Fruit fly (Drosophila melanogaster) whole organism, prepupa: ENCODE results near the gene CG12224.

Source experiments
- CG10631 ChIP-seq: fragments of 200-800 bp; sonication (Bioruptor generic); optimal IDR thresholded peaks from 2 replicates; lab custom pipeline; 2016; ENCODE audit warnings: missing biosample characterization, missing genetic modification characterization
- CG11902 ChIP-seq: fragments of 200-800 bp; sonication (Bioruptor generic); optimal IDR thresholded peaks from 3 replicates; lab custom pipeline; 2016; ENCODE audit warnings: missing biosample characterization, missing genetic modification characterization
- CG15336 ChIP-seq: fragments of 200-800 bp; sonication (Bioruptor generic); IDR thresholded peaks from 2 replicates; pipeline ENCODE4 v1.3.6; 2022; ENCODE audit warnings: missing biosample characterization, missing genetic modification characterization
- CG1621 ChIP-seq: fragments of 200-800 bp; sonication (Bioruptor generic); optimal IDR thresholded peaks from 3 replicates; lab custom pipeline; 2018; ENCODE audit warnings: missing biosample characterization, mild to moderate bottlenecking, missing genetic modification characterization
- CG16779 ChIP-seq: fragments of 200-800 bp; sonication (Bioruptor generic); optimal IDR thresholded peaks from 3 replicates; lab custom pipeline; 2017; ENCODE audit warnings: missing biosample characterization, mild to moderate bottlenecking, missing genetic modification characterization
- CG3032 ChIP-seq: fragments of 200-800 bp; optimal IDR thresholded peaks from 2 replicates; lab custom pipeline; 2019; ENCODE audit warnings: missing biosample characterization, mild to moderate bottlenecking, missing genetic modification characterization, moderate library complexity
- CG32006 ChIP-seq: fragments of 200-800 bp; sonication (Bioruptor generic); optimal IDR thresholded peaks from 3 replicates; lab custom pipeline; 2017; ENCODE audit warnings: missing biosample characterization, mild to moderate bottlenecking, missing genetic modification characterization
- CG34406 ChIP-seq: fragments of 200-800 bp; sonication (Bioruptor generic); optimal IDR thresholded peaks from 3 replicates; lab custom pipeline; 2016; ENCODE audit warnings: missing biosample characterization, missing genetic modification characterization
- CG3919 ChIP-seq: fragments of 200-800 bp; sonication (Bioruptor generic); optimal IDR thresholded peaks from 3 replicates; lab custom pipeline; 2016; ENCODE audit warnings: missing biosample characterization, missing genetic modification characterization
- CG4318 ChIP-seq: fragments of 200-800 bp; sonication (Bioruptor generic); optimal IDR thresholded peaks from 3 replicates; lab custom pipeline; 2017; ENCODE audit warnings: missing biosample characterization, mild to moderate bottlenecking, missing genetic modification characterization
- CG6163 ChIP-seq: fragments of 200-800 bp; sonication (Bioruptor generic); IDR thresholded peaks from 3 replicates; pipeline ENCODE4 v1.3.6; 2022; ENCODE audit warnings: missing biosample characterization, missing genetic modification characterization
- CG6276 ChIP-seq: fragments of 200-800 bp; sonication (Bioruptor generic); optimal IDR thresholded peaks from 2 replicates; lab custom pipeline; 2017; ENCODE audit warnings: missing biosample characterization, mild to moderate bottlenecking, missing genetic modification characterization
- CG6792 ChIP-seq: fragments of 200-800 bp; sonication (Bioruptor generic); optimal IDR thresholded peaks from 3 replicates; lab custom pipeline; 2016; ENCODE audit warnings: missing biosample characterization, missing genetic modification characterization
- CG6808 ChIP-seq: fragments of 200-800 bp; sonication (Bioruptor generic); optimal IDR thresholded peaks from 3 replicates; lab custom pipeline; 2017; ENCODE audit warnings: missing biosample characterization, missing genetic modification characterization, mild to moderate bottlenecking, moderate library complexity, missing genetic modification reagents
- CG8119 ChIP-seq: fragments of 200-800 bp; sonication (Bioruptor generic); IDR thresholded peaks from 3 replicates; pipeline ENCODE4 v1.3.6; 2022; ENCODE audit warnings: missing biosample characterization, missing genetic modification characterization
- CG8632 ChIP-seq: fragments of 200-800 bp; sonication (Bioruptor generic); optimal IDR thresholded peaks from 3 replicates; lab custom pipeline; 2016; ENCODE audit warnings: missing biosample characterization, missing genetic modification characterization
- CG9139 ChIP-seq: fragments of 200-800 bp; sonication (Bioruptor generic); optimal IDR thresholded peaks from 3 replicates; lab custom pipeline; 2017; ENCODE audit warnings: missing biosample characterization, mild to moderate bottlenecking, missing genetic modification characterization
- Eip75B ChIP-seq: fragments of 200-800 bp; sonication (Bioruptor generic); optimal IDR thresholded peaks from 3 replicates; lab custom pipeline; 2016; ENCODE audit warnings: missing biosample characterization, missing genetic modification characterization
- Eip78C ChIP-seq: fragments of 200-800 bp; sonication (Bioruptor generic); peaks from one replicate; lab custom pipeline; 2016; ENCODE audit warnings: missing biosample characterization, missing genetic modification characterization
- Eip93F ChIP-seq: fragments of 200-800 bp; sonication (Bioruptor generic); optimal IDR thresholded peaks from 2 replicates; lab custom pipeline; 2016; ENCODE audit warnings: missing biosample characterization, mild to moderate bottlenecking, missing genetic modification characterization
- Ets21C ChIP-seq: fragments of 200-800 bp; sonication (Bioruptor generic); optimal IDR thresholded peaks from 3 replicates; lab custom pipeline; 2016; ENCODE audit warnings: missing biosample characterization, missing genetic modification characterization
- Ets96B ChIP-seq: fragments of 200-800 bp; optimal IDR thresholded peaks from 2 replicates; lab custom pipeline; 2019; ENCODE audit warnings: missing biosample characterization, mild to moderate bottlenecking, missing genetic modification characterization, moderate library complexity
- Gug ChIP-seq: fragments of 200-800 bp; sonication (Bioruptor generic); IDR thresholded peaks from 2 replicates; pipeline ENCODE4 v1.3.6; 2022; ENCODE audit warnings: missing biosample characterization, missing genetic modification characterization
- Hr38 ChIP-seq: sonication (Bioruptor generic); optimal IDR thresholded peaks from 2 replicates; lab custom pipeline; 2016; ENCODE audit warnings: missing biosample characterization, missing genetic modification characterization
- Hr39 ChIP-seq: fragments of 200-800 bp; sonication (Bioruptor generic); optimal IDR thresholded peaks from 2 replicates; lab custom pipeline; 2016; ENCODE audit warnings: missing biosample characterization, missing genetic modification characterization
- Hr4 ChIP-seq: fragments of 200-800 bp; sonication (Bioruptor generic); optimal IDR thresholded peaks from 3 replicates; lab custom pipeline; 2016; ENCODE audit warnings: missing biosample characterization, missing genetic modification characterization
- Met ChIP-seq: fragments of 200-800 bp; sonication (Bioruptor generic); optimal IDR thresholded peaks from 3 replicates; lab custom pipeline; 2016; ENCODE audit warnings: missing biosample characterization, missing genetic modification characterization
- OdsH ChIP-seq: fragments of 200-800 bp; sonication (Bioruptor generic); optimal IDR thresholded peaks from 3 replicates; lab custom pipeline; 2016; ENCODE audit warnings: missing biosample characterization, missing genetic modification characterization
- Smox ChIP-seq: fragments of 200-800 bp; sonication (Bioruptor generic); optimal IDR thresholded peaks from 3 replicates; lab custom pipeline; 2016; ENCODE audit warnings: missing biosample characterization, missing genetic modification characterization
- Sox102F ChIP-seq: fragments of 200-800 bp; sonication (Bioruptor generic); optimal IDR thresholded peaks from 2 replicates; lab custom pipeline; 2016; ENCODE audit warnings: missing biosample characterization, mild to moderate bottlenecking, missing genetic modification characterization
- Sox14 ChIP-seq: fragments of 200-800 bp; sonication (Bioruptor generic); optimal IDR thresholded peaks from 3 replicates; lab custom pipeline; 2016; ENCODE audit warnings: missing biosample characterization, missing genetic modification characterization
- achi ChIP-seq: fragments of 200-800 bp; sonication (Bioruptor generic); optimal IDR thresholded peaks from 3 replicates; lab custom pipeline; 2016; ENCODE audit warnings: missing biosample characterization, missing genetic modification characterization
- acj6 ChIP-seq: fragments of 200-800 bp; sonication (Bioruptor generic); optimal IDR thresholded peaks from 3 replicates; lab custom pipeline; 2016; ENCODE audit warnings: missing biosample characterization, missing genetic modification characterization
- cyc ChIP-seq: fragments of 200-800 bp; sonication (Bioruptor generic); optimal IDR thresholded peaks from 3 replicates; lab custom pipeline; 2016; ENCODE audit warnings: missing biosample characterization, missing genetic modification characterization
- dac ChIP-seq: fragments of 200-800 bp; sonication (Bioruptor generic); optimal IDR thresholded peaks from 2 replicates; lab custom pipeline; 2017; ENCODE audit warnings: missing biosample characterization, mild to moderate bottlenecking, missing genetic modification characterization
- dsx ChIP-seq: fragments of 200-800 bp; optimal IDR thresholded peaks from 3 replicates; lab custom pipeline; 2019; ENCODE audit warnings: missing biosample characterization, mild to moderate bottlenecking, missing genetic modification characterization, moderate library complexity; ENCODE audit not compliant: poor library complexity, severe bottlenecking
- eg ChIP-seq: fragments of 200-800 bp; sonication (Bioruptor generic); IDR thresholded peaks from 3 replicates; pipeline ENCODE4 v1.3.6; 2022; ENCODE audit warnings: missing biosample characterization, missing genetic modification characterization
- esn ChIP-seq: fragments of 200-800 bp; sonication (Bioruptor generic); optimal IDR thresholded peaks from 2 replicates; lab custom pipeline; 2016; ENCODE audit warnings: missing biosample characterization, mild to moderate bottlenecking, missing genetic modification characterization, moderate library complexity
- fd85E ChIP-seq: fragments of 200-800 bp; sonication (Bioruptor generic); optimal IDR thresholded peaks from 3 replicates; lab custom pipeline; 2016; ENCODE audit warnings: missing biosample characterization, missing genetic modification characterization
- fkh ChIP-seq: fragments of 200-800 bp; sonication (Bioruptor generic); optimal IDR thresholded peaks from 3 replicates; lab custom pipeline; 2017; ENCODE audit warnings: missing biosample characterization, mild to moderate bottlenecking, missing genetic modification characterization, moderate library complexity
- pdm3 ChIP-seq: fragments of 200-800 bp; sonication (Bioruptor generic); optimal IDR thresholded peaks from 3 replicates; lab custom pipeline; 2016; ENCODE audit warnings: missing biosample characterization, missing genetic modification characterization
- salr ChIP-seq, 2 experiments: fragments of 200-800 bp; sonication (Bioruptor generic); optimal IDR thresholded peaks; 3 replicates each; lab custom pipeline; 2016 to 2018; ENCODE audit warnings: missing biosample characterization in 2 of 2, missing genetic modification characterization in 2 of 2, mild to moderate bottlenecking in 1 of 2
- svp ChIP-seq: fragments of 200-800 bp; sonication (Bioruptor generic); peaks from one replicate; lab custom pipeline; 2016; ENCODE audit warnings: missing biosample characterization, missing genetic modification characterization
- topi ChIP-seq: fragments of 200-800 bp; sonication (Bioruptor generic); optimal IDR thresholded peaks from 3 replicates; lab custom pipeline; 2016; ENCODE audit warnings: missing biosample characterization, missing genetic modification characterization
- vri ChIP-seq: fragments of 200-800 bp; sonication (Bioruptor generic); optimal IDR thresholded peaks from 3 replicates; lab custom pipeline; 2016; ENCODE audit warnings: missing biosample characterization, mild to moderate bottlenecking, missing genetic modification characterization

The CG12224 gene

dm6 chr3R:11979879-11980571 is 1.8 kb downstream of the CG12224 start, which contains the start of gene CG18547 (continued):
- TF ChIP-seq Smox (GFP tag; lab: Kevin White, UChicago) (peak; percentile 41), Ets96B (tag; lab: Kevin White, UChicago) (peak; percentile 59), CG11902 (GFP tag; lab: Kevin White, UChicago) (no peak), CG32006 (peak; percentile 25), CG3032 (tag; lab: Kevin White, UChicago) (peak; percentile 40), cyc (GFP tag; lab: Kevin White, UChicago) (peak; percentile 49), Eip75B (GFP tag; lab: Kevin White, UChicago) (peak; percentile 49), Sox102F (GFP tag; lab: Kevin White, UChicago) (peak; percentile 64), CG16779 (tag; lab: Kevin White, UChicago) (no peak), vri (GFP tag; lab: Kevin White, UChicago) (peak; percentile 14), CG8632 (peak; percentile 46), Eip93F (GFP tag; lab: Kevin White, UChicago) (no peak), fkh (GFP tag; lab: Kevin White, UChicago) (no peak), CG10631 (GFP tag; lab: Kevin White, UChicago) (peak; percentile 41), CG1621 (tag; lab: Kevin White, UChicago) (peak; percentile 59), Hr38 (GFP tag; lab: Kevin White, UChicago) (no peak), CG15336 (GFP tag; lab: Robert Waterston, UW) (0 out of 2 replicates have a peak, but pooled peaks have one; percentile 22), Gug (GFP tag; lab: Robert Waterston, UW) (0 out of 2 replicates have a peak, but pooled peaks have one; percentile 20), Ets21C (GFP tag; lab: Kevin White, UChicago) (peak; percentile 26), CG6792 (GFP tag; lab: Kevin White, UChicago) (peak; percentile 45), eg (GFP tag; lab: Robert Waterston, UW) (no peak), CG34406 (GFP tag; lab: Kevin White, UChicago) (peak; percentile 43), Hr39 (GFP tag; lab: Kevin White, UChicago) (peak; percentile 48), fd85E (GFP tag; lab: Kevin White, UChicago) (no peak), pdm3 (GFP tag; lab: Kevin White, UChicago) (peak; percentile 46), acj6 (peak; percentile 51), Sox14 (GFP tag; lab: Kevin White, UChicago) (peak; percentile 50), CG9139 (GFP tag; lab: Kevin White, UChicago) (no peak), Met (GFP tag; lab: Kevin White, UChicago) (peak; percentile 62), CG6276 (GFP tag; lab: Kevin White, UChicago) (no peak), svp (GFP tag; lab: Kevin White, UChicago) (peak; percentile 82), dac (no peak)

- TF ChIP-seq svp (GFP tag; lab: Kevin White, UChicago) (peak; percentile 92), CG32006 (no peak), Hr4 (no peak), CG8119 (GFP tag; lab: Robert Waterston, UW) (no peak), fkh (GFP tag; lab: Kevin White, UChicago) (no peak), vri (GFP tag; lab: Kevin White, UChicago) (peak; percentile 5)
These were observed 3.6 kb downstream of the CG12224 start for dm6 chr3R:11978278-11978677.

dm6 chr3R:11977336-11977678 is 4.6 kb downstream of the CG12224 start:
- TF ChIP-seq CG6276 (GFP tag; lab: Kevin White, UChicago) (peak; percentile 50), svp (GFP tag; lab: Kevin White, UChicago) (peak; percentile 75), CG34406 (GFP tag; lab: Kevin White, UChicago) (peak; percentile 18), achi (peak; percentile 38), CG6163 (0 out of 3 replicates have a peak, but pooled peaks have one; percentile 6), acj6 (peak; percentile 27), OdsH (GFP tag; lab: Kevin White, UChicago) (peak; percentile 9), Hr4 (peak; percentile 41), Ets96B (tag; lab: Kevin White, UChicago) (peak; percentile 27), pdm3 (GFP tag; lab: Kevin White, UChicago) (no peak), CG3919 (GFP tag; lab: Kevin White, UChicago) (peak; percentile 34), esn (GFP tag; lab: Kevin White, UChicago) (peak; percentile 34), Eip78C (GFP tag; lab: Kevin White, UChicago) (peak; percentile 43), cyc (GFP tag; lab: Kevin White, UChicago) (no peak), CG4318 (GFP tag; lab: Kevin White, UChicago) (no peak), CG32006 (peak; percentile 55), dsx (GFP tag; lab: Kevin White, UChicago) (no peak), salr (GFP tag; optimal IDR thresholded peaks at IDR 0.05; lab: Kevin White, UChicago) (peak in 1 of 2 experiments; percentile 18), eg (GFP tag; lab: Robert Waterston, UW) (no peak), Eip75B (GFP tag; lab: Kevin White, UChicago) (no peak), CG8119 (GFP tag; lab: Robert Waterston, UW) (peak; percentile 63; the same call in 2 of the 3 replicates), CG6808 (no peak), CG8632 (no peak), topi (no peak), CG15336 (GFP tag; lab: Robert Waterston, UW) (peak; percentile 66), Hr38 (GFP tag; lab: Kevin White, UChicago) (no peak)
